Worm (Caenorhabditis elegans) whole organism, L4 larva: ENCODE measurements around the gene tmed-1.
A peak's percentile ranks its signal among the peaks of the same experiment; 100 is the strongest.

Experiments
- F49E8.2 ChIP-seq: sonication (generic microtip); optimal IDR thresholded peaks from 2 replicates; lab custom pipeline; 2016; ENCODE audit warnings: missing compliant biosample characterization, mild to moderate bottlenecking, missing genetic modification characterization, borderline replicate concordance
- R02D3.7 ChIP-seq: fragments of 150-350 bp; sonication (generic microtip); optimal IDR thresholded peaks from 3 replicates; lab custom pipeline; 2014; ENCODE audit warnings: missing biosample characterization, missing genetic modification characterization
- T20F7.1 ChIP-seq: fragments of 200-800 bp; sonication (Bioruptor generic); optimal IDR thresholded peaks from 2 replicates; lab custom pipeline; 2018; ENCODE audit warnings: mild to moderate bottlenecking, missing genetic modification characterization, missing compliant biosample characterization
- T26A8.4 ChIP-seq: fragments of 200-800 bp; sonication (Bioruptor generic); IDR thresholded peaks from 2 replicates; pipeline ENCODE4 v1.3.6; 2022; ENCODE audit warnings: missing genetic modification characterization, missing compliant biosample characterization
- Y75B8A.6 ChIP-seq: fragments of 200-800 bp; sonication (Bioruptor generic); IDR thresholded peaks from 2 replicates; pipeline ENCODE4 v1.3.6; 2022; ENCODE audit warnings: missing genetic modification reagents, missing genetic modification characterization, missing compliant biosample characterization
- aha-1 ChIP-seq: fragments of 150-350 bp; peaks from one replicate; lab custom pipeline; 2014; ENCODE audit warnings: missing biosample characterization, missing genetic modification characterization
- aly-2 ChIP-seq: sonication (generic microtip); optimal IDR thresholded peaks from 2 replicates; lab custom pipeline; 2018; ENCODE audit warnings: missing biosample characterization, missing genetic modification characterization
- ama-1 ChIP-seq: fragments of 150-350 bp; optimal IDR thresholded peaks from 2 replicates; lab custom pipeline; 2014; ENCODE audit warnings: inconsistent platforms, mixed read lengths
- arid-1 ChIP-seq: fragments of 200-800 bp; sonication (Bioruptor generic); conservative IDR thresholded peaks from 2 replicates; pipeline ENCODE4 v1.3.6; 2022; ENCODE audit warnings: missing genetic modification reagents, missing genetic modification characterization, missing compliant biosample characterization
- ceh-28 ChIP-seq: fragments of 150-350 bp; optimal IDR thresholded peaks from 2 replicates; lab custom pipeline; 2014; ENCODE audit warnings: missing biosample characterization, missing genetic modification reagents, missing genetic modification characterization
- ceh-82 ChIP-seq: sonication (generic microtip); optimal IDR thresholded peaks from 2 replicates; lab custom pipeline; 2017; ENCODE audit warnings: missing biosample characterization, missing genetic modification characterization
- ctbp-1 ChIP-seq: fragments of 200-800 bp; sonication (Bioruptor generic); IDR thresholded peaks from 2 replicates; pipeline ENCODE4 v1.3.6; 2022; ENCODE audit warnings: missing genetic modification reagents, missing genetic modification characterization, missing compliant biosample characterization
- daf-12 ChIP-seq: fragments of 150-350 bp; optimal IDR thresholded peaks from 2 replicates; lab custom pipeline; 2014; ENCODE audit warnings: missing biosample characterization, missing genetic modification reagents, missing genetic modification characterization
- egl-27 ChIP-seq: sonication (generic microtip); optimal IDR thresholded peaks from 3 replicates; lab custom pipeline; 2017; ENCODE audit warnings: missing biosample characterization, missing genetic modification reagents, missing genetic modification characterization
- egl-43 ChIP-seq: fragments of 200-800 bp; sonication (Bioruptor generic); IDR thresholded peaks from 2 replicates; pipeline ENCODE4 v1.3.6; 2022; ENCODE audit warnings: missing genetic modification reagents, missing genetic modification characterization, missing compliant biosample characterization
- fkh-10 ChIP-seq: fragments of 150-350 bp; optimal IDR thresholded peaks from 2 replicates; lab custom pipeline; 2014; ENCODE audit warnings: missing biosample characterization, missing genetic modification reagents, missing genetic modification characterization
- fos-1 ChIP-seq: fragments of 150-350 bp; optimal IDR thresholded peaks from 2 replicates; lab custom pipeline; 2014; ENCODE audit warnings: missing biosample characterization, missing genetic modification characterization
- gei-8 ChIP-seq: fragments of 200-800 bp; sonication (Bioruptor generic); optimal IDR thresholded peaks from 2 replicates; lab custom pipeline; 2018; ENCODE audit warnings: mild to moderate bottlenecking, missing genetic modification characterization, missing compliant biosample characterization
- hif-1 ChIP-seq, 2 experiments: sonication (generic microtip); optimal IDR thresholded peaks; 2 replicates each; lab custom pipeline; 2016 to 2017; ENCODE audit warnings: missing compliant biosample characterization in 2 of 2, missing genetic modification characterization in 2 of 2, missing genetic modification reagents in 2 of 2, missing genotype in 2 of 2, mild to moderate bottlenecking in 1 of 2
- jun-1 ChIP-seq: fragments of 150-350 bp; optimal IDR thresholded peaks from 2 replicates; lab custom pipeline; 2014; ENCODE audit warnings: missing biosample characterization, missing genetic modification reagents, missing genetic modification characterization
- lin-38 ChIP-seq: fragments of 200-800 bp; sonication (Bioruptor generic); IDR thresholded peaks from 2 replicates; pipeline ENCODE4 v1.3.6; 2022; ENCODE audit warnings: missing genetic modification reagents, missing genetic modification characterization, missing compliant biosample characterization
- lin-39 ChIP-seq: fragments of 150-350 bp; optimal IDR thresholded peaks from 2 replicates; lab custom pipeline; 2014; ENCODE audit warnings: missing biosample characterization, missing genetic modification reagents, missing genetic modification characterization
- lsy-2 ChIP-seq, 2 experiments: fragments of 150-350 bp in 1 of 2; sonication (generic microtip) in 1 of 2; optimal IDR thresholded peaks; 2 replicates each; lab custom pipeline; 2014 to 2017; ENCODE audit warnings: missing biosample characterization in 2 of 2, missing genetic modification characterization in 2 of 2
- mdl-1 ChIP-seq, 2 experiments: fragments of 150-350 bp in 1 of 2; sonication (generic microtip) in 1 of 2; optimal IDR thresholded peaks; 2 replicates each; lab custom pipeline; 2014 to 2017; ENCODE audit warnings: missing biosample characterization in 2 of 2, missing genetic modification characterization in 2 of 2
- mep-1 ChIP-seq: fragments of 150-350 bp; sonication (generic microtip); optimal IDR thresholded peaks from 3 replicates; lab custom pipeline; 2014; ENCODE audit warnings: missing biosample characterization, missing genetic modification characterization
- mxl-3 ChIP-seq: fragments of 200-800 bp; sonication (Bioruptor generic); optimal IDR thresholded peaks from 2 replicates; lab custom pipeline; 2018; ENCODE audit warnings: mild to moderate bottlenecking, missing genetic modification characterization, missing compliant biosample characterization
- nhr-102 ChIP-seq: sonication (generic microtip); optimal IDR thresholded peaks from 2 replicates; lab custom pipeline; 2016; ENCODE audit warnings: mild to moderate bottlenecking, missing genetic modification characterization, moderate library complexity, missing compliant biosample characterization
- nhr-11 ChIP-seq: fragments of 150-350 bp; optimal IDR thresholded peaks from 2 replicates; lab custom pipeline; 2014; ENCODE audit warnings: missing biosample characterization, missing genetic modification characterization
- nhr-28 ChIP-seq: fragments of 150-350 bp; optimal IDR thresholded peaks from 2 replicates; lab custom pipeline; 2014; ENCODE audit warnings: missing biosample characterization, missing genetic modification characterization
- set-16 ChIP-seq: fragments of 200-800 bp; sonication (Bioruptor generic); IDR thresholded peaks from 2 replicates; pipeline ENCODE4 v1.3.6; 2022; ENCODE audit warnings: missing genetic modification reagents, missing genetic modification characterization, missing compliant biosample characterization
- snpc-1.2 ChIP-seq: fragments of 200-800 bp; sonication (Bioruptor generic); IDR thresholded peaks from 2 replicates; pipeline ENCODE4 v1.3.6; 2022; ENCODE audit warnings: missing genetic modification reagents, missing genetic modification characterization, missing compliant biosample characterization
- snpc-4 ChIP-seq: fragments of 150-350 bp; optimal IDR thresholded peaks from 2 replicates; lab custom pipeline; 2014; ENCODE audit warnings: missing biosample characterization, missing genetic modification characterization
- zfp-3 ChIP-seq: fragments of 200-800 bp; sonication (Bioruptor generic); conservative IDR thresholded peaks from 2 replicates; pipeline ENCODE4 v1.3.6; 2022; ENCODE audit warnings: missing genetic modification reagents, missing genetic modification characterization, missing compliant biosample characterization
- zip-11 ChIP-seq: fragments of 200-800 bp; sonication (Bioruptor generic); IDR thresholded peaks from 2 replicates; pipeline ENCODE4 v1.3.6; 2022; ENCODE audit warnings: missing genetic modification characterization, missing compliant biosample characterization
- zip-2 ChIP-seq: fragments of 150-350 bp; optimal IDR thresholded peaks from 2 replicates; lab custom pipeline; 2014; ENCODE audit warnings: missing biosample characterization, missing genetic modification characterization
- ztf-11 ChIP-seq: fragments of 150-350 bp; optimal IDR thresholded peaks from 2 replicates; lab custom pipeline; 2014; ENCODE audit warnings: missing biosample characterization, missing genetic modification characterization
- ztf-7 ChIP-seq: fragments of 150-350 bp; optimal IDR thresholded peaks from 2 replicates; lab custom pipeline; 2014; ENCODE audit warnings: missing biosample characterization, missing genetic modification characterization

The tmed-1 gene

ce11 chrIV:12078112-12078812 lies at the start of gene tmed-1:
Gene tmed-1 (minus strand): TSS chrIV:12078162.
- TF ChIP-seq Y75B8A.6 (GFP tag; lab: Robert Waterston, UW) (no peak), snpc-1.2 (GFP tag; lab: Robert Waterston, UW) (no peak), fkh-10 (GFP tag; lab: Kevin White, UChicago) (no peak), nhr-102 (no peak), ztf-11 (tag; lab: Kevin White, UChicago) (no peak), ceh-82 (tag; lab: Kevin White, UChicago) (no peak), arid-1 (GFP tag; lab: Robert Waterston, UW) (no peak), aly-2 (tag; lab: Kevin White, UChicago) (no peak), T26A8.4 (GFP tag; lab: Robert Waterston, UW) (no peak), jun-1 (tag; lab: Kevin White, UChicago) (no peak), ctbp-1 (GFP tag; lab: Robert Waterston, UW) (no peak), ztf-7 (no peak), zfp-3 (no peak), T20F7.1 (GFP tag; lab: Kevin White, UChicago) (no peak), gei-8 (GFP tag; lab: Kevin White, UChicago) (no peak), mdl-1 (tag; optimal IDR thresholded peaks at IDR 0.05; lab: Kevin White, UChicago) (no peak), fos-1 (tag; lab: Kevin White, UChicago) (no peak), egl-27 (no peak)

- TF ChIP-seq aha-1 (tag; lab: Kevin White, UChicago) = peak; percentile 1
- peak in 1 of 2 experiments; percentile 22 for TF ChIP-seq lsy-2 (tag; optimal IDR thresholded peaks at IDR 0.05; lab: Kevin White, UChicago)
- TF ChIP-seq R02D3.7 (tag; lab: Kevin White, UChicago) = no peak
- TF ChIP-seq, all 104 proteins: peak for 2
These were observed 48.9 kb upstream of the tmed-1 start for ce11 chrIV:12126740-12127472.

- TF ChIP-seq hif-1 (tag; optimal IDR thresholded peaks at IDR 0.05; lab: Kevin White, UChicago) (no peak), nhr-102 (no peak), zfp-3 (no peak), lin-39 (no peak), daf-12 (tag; lab: Kevin White, UChicago) (no peak), nhr-28 (tag; lab: Kevin White, UChicago) (no peak), snpc-4 (no peak), mxl-3 (GFP tag; lab: Kevin White, UChicago) (no peak), zip-11 (GFP tag; lab: Robert Waterston, UW) (no peak), ama-1 (lab: Kevin White, UChicago) (no peak), nhr-11 (tag; lab: Kevin White, UChicago) (no peak), set-16 (peak; percentile 75), lin-38 (GFP tag; lab: Robert Waterston, UW) (peak; percentile 44), ceh-28 (tag; lab: Kevin White, UChicago) (no peak), T20F7.1 (GFP tag; lab: Kevin White, UChicago) (no peak), mep-1 (tag; lab: Kevin White, UChicago) (peak; percentile 30), zip-2 (tag; lab: Kevin White, UChicago) (no peak), F49E8.2 (tag; lab: Kevin White, UChicago) (no peak), snpc-1.2 (GFP tag; lab: Robert Waterston, UW) (peak; percentile 31; the same call in 1 of the 2 replicates), egl-43 (no peak)
These were observed 46.5 kb upstream of the tmed-1 start, which contains the start of gene dhhc-6 for ce11 chrIV:12124314-12125084. Gene dhhc-6 (plus strand): TSS chrIV:12124952.
